Fruit fly (Drosophila melanogaster): Measurements from ENCODE around the gene Uch-L5.
A peak's percentile ranks its signal among the peaks of the same experiment; 100 is the strongest.

Gene Uch-L5

dm6 chr3L:9461670-9462246, 15.0 kb downstream of the Uch-L5 start (continued):
- no peak for TF ChIP-seq CG18599 (GFP tag; optimal IDR thresholded peaks at IDR 0.05)
- TF ChIP-seq Chrac-16 (GFP tag; optimal IDR thresholded peaks at IDR 0.05) = no peak
- peak; percentile 15; the same call in 1 of the 2 replicates for TF ChIP-seq Drgx (GFP tag; IDR thresholded peaks at IDR 0.05)
- no peak; the same call in 1 of the 2 replicates for TF ChIP-seq wor (GFP tag; IDR thresholded peaks at IDR 0.05)
- TF ChIP-seq CG12299 (tag; optimal IDR thresholded peaks at IDR 0.05) = no peak
- no peak for TF ChIP-seq Lpt (GFP tag; optimal IDR thresholded peaks at IDR 0.05)
- peak; percentile 71 for TF ChIP-seq fd102C (GFP tag; optimal IDR thresholded peaks at IDR 0.05)
- no peak for TF ChIP-seq CG31441 (GFP tag; IDR thresholded peaks at IDR 0.05)
- peak; percentile 46; the same call in 1 of the 2 replicates for TF ChIP-seq CG14014 (GFP tag; IDR thresholded peaks at IDR 0.05)
- TF ChIP-seq CG8924 (tag; optimal IDR thresholded peaks at IDR 0.05) = no peak
- peak; percentile 43 for TF ChIP-seq NfI (GFP tag; optimal IDR thresholded peaks at IDR 0.05)
- no peak for TF ChIP-seq Bdp1 (GFP tag; optimal IDR thresholded peaks at IDR 0.05)
- TF ChIP-seq CG11560 (tag; IDR thresholded peaks at IDR 0.05) = no peak
- no peak; the same call in 1 of the 2 replicates for TF ChIP-seq CG9215 (GFP tag; IDR thresholded peaks at IDR 0.05)
- TF ChIP-seq vnd (GFP tag; IDR thresholded peaks at IDR 0.05; ENCODE audit: partially characterized antibody) = no peak
- no peak for TF ChIP-seq CG1529 (GFP tag; optimal IDR thresholded peaks at IDR 0.05)
- TF ChIP-seq CG3995 (GFP tag; optimal IDR thresholded peaks at IDR 0.05) = no peak
- TF ChIP-seq Hmr (GFP tag; optimal IDR thresholded peaks at IDR 0.05) = no peak
- no peak for TF ChIP-seq Lim3 (GFP tag; IDR thresholded peaks at IDR 0.05)
- peak; percentile 54 for TF ChIP-seq Sox102F (GFP tag; optimal IDR thresholded peaks at IDR 0.05)
- no peak for TF ChIP-seq Taf1 (GFP tag; IDR thresholded peaks at IDR 0.05)
- TF ChIP-seq rib (GFP tag; IDR thresholded peaks at IDR 0.05) = no peak
- no peak for TF ChIP-seq CG11093 (GFP tag; IDR thresholded peaks at IDR 0.05)
- peak; percentile 54; the same call in 1 of the 3 replicates for TF ChIP-seq ken (GFP tag; IDR thresholded peaks at IDR 0.05)
- TF ChIP-seq pan (optimal IDR thresholded peaks at IDR 0.05) = no peak
- peak in 1 of 2 experiments; percentile 41 for TF ChIP-seq pan (GFP tag; optimal IDR thresholded peaks at IDR 0.05 in 1 of 2, IDR thresholded peaks at IDR 0.05 in 1 of 2)
- no peak for TF ChIP-seq pnt (GFP tag; optimal IDR thresholded peaks at IDR 0.05)
- peak; percentile 49 for TF ChIP-seq ind (GFP tag; optimal IDR thresholded peaks at IDR 0.05)
- TF ChIP-seq danr (GFP tag; IDR thresholded peaks at IDR 0.05) = no peak
- no peak for TF ChIP-seq CG5245 (GFP tag; optimal IDR thresholded peaks at IDR 0.05)
- TF ChIP-seq Max (GFP tag; optimal IDR thresholded peaks at IDR 0.05) = no peak
- TF ChIP-seq B-H2 (GFP tag; optimal IDR thresholded peaks at IDR 0.05) = no peak
- TF ChIP-seq CG14667 (GFP tag; IDR thresholded peaks at IDR 0.05) = no peak
- TF ChIP-seq CG10267 (tag; optimal IDR thresholded peaks at IDR 0.05) = no peak
- peak; percentile 11 for TF ChIP-seq twi (tag; optimal IDR thresholded peaks at IDR 0.05)
- TF ChIP-seq CG32767 (GFP tag; IDR thresholded peaks at IDR 0.05) = no peak
- TF ChIP-seq Ravus (GFP tag; IDR thresholded peaks at IDR 0.05) = no peak
- no peak for TF ChIP-seq gfzf (GFP tag; optimal IDR thresholded peaks at IDR 0.05)
- no peak for TF ChIP-seq gsb (GFP tag; IDR thresholded peaks at IDR 0.05)
- no peak for TF ChIP-seq YL-1 (GFP tag; optimal IDR thresholded peaks at IDR 0.05)
- no peak for TF ChIP-seq prd (optimal IDR thresholded peaks at IDR 0.05)
- TF ChIP-seq prd (GFP tag; IDR thresholded peaks at IDR 0.05) = peak; percentile 59
- no peak for TF ChIP-seq schlank (tag; optimal IDR thresholded peaks at IDR 0.05)
- TF ChIP-seq CG16779 (GFP tag; IDR thresholded peaks at IDR 0.05) = no peak
- no peak for TF ChIP-seq NK7.1 (GFP tag; optimal IDR thresholded peaks at IDR 0.05)
- no peak for TF ChIP-seq Adf1 (GFP tag; IDR thresholded peaks at IDR 0.05)
- no peak for TF ChIP-seq CG6813 (GFP tag; optimal IDR thresholded peaks at IDR 0.05)
- no peak for TF ChIP-seq exex (tag; optimal IDR thresholded peaks at IDR 0.05)
- peak; percentile 57; the same call in 1 of the 2 replicates for TF ChIP-seq Xrp1 (GFP tag; IDR thresholded peaks at IDR 0.05)
- peak; percentile 71 for TF ChIP-seq phol (tag; optimal IDR thresholded peaks at IDR 0.05)
- TF ChIP-seq Trl (optimal IDR thresholded peaks at IDR 0.05) = peak in 1 of 2 experiments; percentile 96
- no peak for TF ChIP-seq Trl (GFP tag; optimal IDR thresholded peaks at IDR 0.05)
- no peak for TF ChIP-seq fu2 (GFP tag; optimal IDR thresholded peaks at IDR 0.05)
